Fruit fly (Drosophila melanogaster) whole organism, larva: ENCODE data around the gene CG8565.

Experiments used
- noc ChIP-seq: fragments of 200-800 bp; sonication (Bioruptor generic); optimal IDR thresholded peaks from 3 replicates; lab custom pipeline; 2019; ENCODE audit warnings: missing biosample characterization, mild to moderate bottlenecking, missing genetic modification characterization, moderate library complexity

Gene CG8565

DNA sequence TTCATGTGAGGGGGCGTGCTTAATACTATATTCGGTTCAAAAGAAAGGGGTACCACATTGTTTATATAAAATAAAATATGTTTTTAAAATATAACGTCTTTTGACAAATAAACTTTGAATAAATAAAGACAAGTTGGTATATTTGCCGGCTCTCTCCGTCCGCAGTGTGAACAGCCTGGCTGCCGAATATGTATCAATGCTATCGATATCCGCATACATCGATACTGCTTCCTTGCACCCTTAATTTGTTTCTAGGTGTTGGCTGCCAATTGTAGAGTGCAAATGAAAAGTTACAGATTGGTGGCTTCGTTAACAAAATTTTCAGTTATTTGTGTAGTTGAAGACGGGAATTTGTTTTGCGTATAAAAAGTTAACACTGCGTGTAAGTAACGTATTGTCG is 22.2 kb downstream of the CG8565 start, which contains the start of gene Gbeta13F:
Gbeta13F (plus strand) TSS at position 247 of the 400 bp plus-strand sequence.
- TF ChIP-seq noc (tag; lab: Kevin White, UChicago) = no peak

DNA sequence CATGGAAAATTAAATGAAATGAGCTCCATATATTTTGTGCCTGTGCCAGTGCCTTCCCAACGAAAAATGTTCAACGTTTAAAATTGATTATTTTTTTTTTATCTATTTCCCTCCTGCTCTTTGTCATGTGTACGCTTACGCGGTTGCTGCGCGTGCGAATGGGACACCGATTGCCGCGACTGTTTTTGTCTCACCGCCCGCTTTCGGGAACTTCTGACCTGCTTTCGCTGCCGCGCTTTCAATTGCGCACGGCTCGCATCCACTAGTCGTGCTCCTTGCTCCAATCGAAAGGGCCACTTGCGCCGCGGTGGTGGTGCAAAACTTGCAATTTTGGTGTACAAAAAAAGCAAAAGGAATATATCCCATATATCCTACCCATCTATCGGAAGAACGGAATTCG is 22.8 kb downstream of the CG8565 start:
- TF ChIP-seq noc (tag; lab: Kevin White, UChicago) = no peak

dm6 chrX:15866032-15866431 is 28.4 kb downstream of the CG8565 start:
- TF ChIP-seq noc (tag; lab: Kevin White, UChicago) = no peak

- no peak for TF ChIP-seq noc (tag; lab: Kevin White, UChicago)
These were observed 29.3 kb downstream of the CG8565 start for dm6 chrX:15866799-15867412.

DNA sequence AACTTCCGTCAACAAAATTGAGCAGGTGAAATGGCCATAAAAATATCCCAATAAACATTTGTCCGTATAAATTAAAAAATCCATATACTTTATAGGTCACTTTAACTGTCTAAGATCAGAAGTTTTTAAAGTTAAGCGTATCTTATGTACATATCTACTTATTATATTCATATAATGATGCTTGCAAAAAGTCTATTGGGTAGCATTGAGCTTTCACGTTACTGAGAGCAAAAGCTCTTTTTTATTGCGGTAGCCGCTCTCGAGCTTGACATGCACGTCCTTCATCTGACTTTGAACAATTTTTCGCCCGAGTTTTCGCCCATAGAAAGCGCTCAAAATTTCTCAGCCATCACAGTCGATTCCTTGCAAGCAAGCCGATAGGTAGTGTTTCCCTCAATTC is 30.2 kb downstream of the CG8565 start, which contains the start of gene Gapdh2:
Gapdh2 (plus strand) TSS at position 283 of the 400 bp plus-strand sequence.
- peak; percentile 100 for TF ChIP-seq noc (tag; lab: Kevin White, UChicago)

DNA sequence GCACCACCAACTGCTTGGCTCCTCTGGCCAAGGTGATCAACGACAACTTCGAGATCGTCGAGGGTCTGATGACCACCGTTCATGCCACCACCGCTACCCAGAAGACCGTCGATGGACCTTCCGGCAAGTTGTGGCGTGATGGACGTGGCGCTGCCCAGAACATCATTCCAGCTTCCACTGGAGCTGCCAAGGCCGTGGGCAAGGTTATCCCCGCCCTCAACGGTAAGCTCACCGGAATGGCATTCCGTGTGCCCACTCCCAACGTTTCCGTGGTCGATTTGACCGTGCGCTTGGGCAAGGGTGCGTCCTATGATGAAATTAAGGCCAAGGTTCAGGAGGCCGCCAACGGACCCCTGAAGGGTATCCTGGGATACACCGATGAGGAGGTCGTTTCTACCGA is 31.2 kb downstream of the CG8565 start:
- TF ChIP-seq noc (tag; lab: Kevin White, UChicago) = no peak

DNA sequence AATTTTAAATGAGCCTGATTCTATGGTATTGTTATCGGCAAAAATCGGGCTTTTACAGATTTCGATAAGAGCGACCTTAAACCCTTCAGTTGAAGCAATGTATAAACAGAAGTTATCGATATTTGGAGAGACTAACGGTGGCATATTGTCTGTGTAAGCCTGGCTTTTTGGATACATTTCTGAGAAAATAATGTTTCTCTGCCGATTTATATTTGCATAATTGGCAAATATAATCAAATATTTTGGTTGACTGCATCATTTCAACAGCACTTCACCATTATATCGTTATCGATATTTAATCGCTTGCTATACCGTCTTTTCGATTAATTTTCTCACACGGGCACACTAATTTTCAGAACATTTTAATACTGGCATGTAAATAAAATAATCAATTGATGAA is 32.2 kb downstream of the CG8565 start, which contains the start of gene CG16952:
CG16952 (plus strand) TSS at position 341 of the 400 bp plus-strand sequence.
- no peak for TF ChIP-seq noc (tag; lab: Kevin White, UChicago)

DNA sequence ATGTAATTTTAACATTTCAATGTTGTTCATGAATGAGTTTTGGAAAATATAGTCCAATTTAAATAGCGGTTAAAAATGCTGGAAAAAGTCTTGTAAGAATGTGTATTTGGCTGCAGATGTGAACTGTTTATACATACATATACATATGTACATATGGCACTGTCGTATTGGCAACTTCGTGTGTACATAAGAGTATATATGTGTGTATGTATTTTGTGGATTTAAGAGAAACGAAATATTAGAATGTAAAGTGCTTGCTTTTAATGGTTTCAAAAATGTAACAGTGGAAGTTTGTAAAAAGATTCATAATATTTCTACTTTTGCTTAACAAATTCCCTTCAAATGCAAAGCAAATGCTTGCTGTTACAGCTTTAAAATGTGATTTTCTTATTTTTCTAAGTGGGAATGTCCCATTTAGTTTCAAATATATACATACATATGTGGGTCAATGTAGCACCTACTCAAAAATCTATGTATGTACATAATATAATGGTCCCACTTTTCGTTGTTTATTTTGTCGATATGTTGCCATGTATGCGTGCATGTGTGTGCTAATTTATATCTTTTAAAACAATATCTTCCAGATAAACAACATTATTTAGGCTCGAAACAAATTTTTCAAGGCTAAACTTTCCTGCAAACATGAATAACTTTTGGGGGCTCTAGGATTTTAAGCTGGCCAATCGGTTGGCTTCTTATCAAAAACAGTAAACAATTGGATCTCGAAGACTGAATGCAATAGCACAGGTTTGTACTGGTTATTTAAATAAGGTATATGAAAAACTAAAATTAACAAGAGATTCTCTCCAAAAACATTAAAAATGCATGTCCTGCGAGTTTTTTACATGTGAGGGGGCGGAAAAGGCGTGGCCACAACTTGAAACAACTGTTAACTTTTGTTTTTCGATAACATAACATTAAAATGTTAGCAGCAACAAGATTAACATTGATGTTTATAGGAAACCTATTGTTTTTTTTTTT is 33.4 kb downstream of the CG8565 start:
- TF ChIP-seq noc (tag; lab: Kevin White, UChicago) = no peak

DNA sequence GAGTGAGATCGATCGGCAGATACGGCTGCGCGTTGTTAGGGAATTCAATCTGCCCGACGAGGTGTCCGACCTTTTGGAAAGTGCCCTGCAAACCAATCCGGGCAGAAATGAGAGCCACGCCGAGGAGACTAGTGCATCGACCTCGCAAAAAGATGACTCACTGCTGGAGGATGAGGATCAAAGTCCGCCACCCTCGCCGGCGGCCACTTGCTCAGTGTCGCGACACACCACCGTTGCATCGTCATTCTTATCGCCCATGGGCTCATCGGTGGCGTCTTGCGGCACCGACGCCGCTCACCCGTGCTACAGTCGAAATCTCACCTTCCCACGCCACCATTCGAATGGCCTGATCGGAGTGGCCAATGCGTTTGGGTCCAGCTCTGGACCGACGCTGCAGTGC is 36.8 kb downstream of the CG8565 start:
- no peak for TF ChIP-seq noc (tag; lab: Kevin White, UChicago)

DNA sequence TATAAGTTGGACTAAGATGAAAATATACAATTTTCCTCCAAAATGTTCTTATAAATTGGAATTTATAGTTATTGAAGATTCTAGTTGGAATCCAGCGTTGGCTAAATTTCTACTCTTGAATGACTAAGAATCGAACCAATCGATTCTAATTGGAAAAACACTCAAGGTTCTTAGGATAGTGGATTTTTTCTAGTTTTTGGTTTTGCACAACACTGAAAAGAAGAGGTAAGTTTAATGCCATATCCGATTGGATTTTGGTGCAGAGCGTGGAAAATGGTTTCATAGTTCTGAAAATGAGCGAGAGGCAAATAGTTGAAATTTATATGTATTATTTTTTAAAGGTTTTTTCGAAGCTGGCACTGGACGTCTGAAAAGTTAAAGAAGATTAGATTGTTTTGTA is 37.9 kb downstream of the CG8565 start:
- no peak for TF ChIP-seq noc (tag; lab: Kevin White, UChicago)

dm6 chrX:15886411-15887246 is 49.0 kb downstream of the CG8565 start:
- TF ChIP-seq noc (tag; lab: Kevin White, UChicago) = no peak

- TF ChIP-seq noc (tag; lab: Kevin White, UChicago) = no peak
These were observed 49.6 kb downstream of the CG8565 start, which contains the start of gene tay for dm6 chrX:15887247-15887616. Gene tay (minus strand): TSS chrX:15887311.

- no peak for TF ChIP-seq noc (tag; lab: Kevin White, UChicago)
These were observed 51.1 kb downstream of the CG8565 start for dm6 chrX:15888763-15889162.

- no peak for TF ChIP-seq noc (tag; lab: Kevin White, UChicago)
These were observed 52.4 kb downstream of the CG8565 start, which contains the start of the genes MSBP and CG15916 for dm6 chrX:15889780-15890608. Gene MSBP (minus strand): TSS chrX:15890109. Gene CG15916 (plus strand): TSS chrX:15890589.
